Worm (Caenorhabditis elegans): ENCODE data around the gene Y60A3A.23.
A peak's percentile ranks its signal among the peaks of the same experiment; 100 is the strongest.

Y60A3A.23 gene

DNA sequence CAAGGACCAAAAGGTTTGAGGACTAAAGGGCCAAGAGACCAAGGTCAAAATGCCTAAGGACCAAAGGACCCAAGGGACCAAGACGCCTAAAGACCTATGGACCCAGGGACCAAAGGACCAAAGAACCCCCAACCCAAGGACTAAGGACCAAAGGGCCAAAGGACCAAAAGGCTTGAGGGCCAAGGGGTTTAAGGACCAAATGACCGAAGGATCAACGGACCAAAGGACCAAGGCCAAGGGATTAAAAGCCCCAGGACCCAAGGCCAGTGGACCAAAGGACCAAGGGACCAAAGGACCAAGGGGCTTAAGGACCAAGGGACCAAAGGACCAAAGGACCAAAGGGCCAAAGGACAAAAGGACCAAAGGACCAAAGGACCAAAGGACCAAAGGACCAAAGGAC is 7.8 kb upstream of the Y60A3A.23 start:
- TF ChIP-seq pax-3 (tag; optimal IDR thresholded peaks at IDR 0.05) (no peak), nhr-11 (tag; optimal IDR thresholded peaks at IDR 0.05) (no peak), fkh-4 (tag; optimal IDR thresholded peaks at IDR 0.05; ENCODE audit: borderline replicate concordance) (no peak), vab-15 (tag; optimal IDR thresholded peaks at IDR 0.05) (no peak), efl-1 (optimal IDR thresholded peaks at IDR 0.05) (no peak), efl-1 (GFP tag; optimal IDR thresholded peaks at IDR 0.05 in 1 of 2) (peak in 1 of 2 experiments; percentile 88)

ce11 chrV:20000639-20001038 is 6.9 kb upstream of the Y60A3A.23 start:
- TF ChIP-seq elt-3 (tag; optimal IDR thresholded peaks at IDR 0.05) (no peak), zip-4 (GFP tag; optimal IDR thresholded peaks at IDR 0.05) (no peak), sup-37 (GFP tag; optimal IDR thresholded peaks at IDR 0.05) (no peak), ceh-88 (GFP tag; IDR thresholded peaks at IDR 0.05) (no peak), C04F5.9 (tag; optimal IDR thresholded peaks at IDR 0.05) (no peak), mep-1 (tag; optimal IDR thresholded peaks at IDR 0.05) (no peak), tbx-2 (tag; optimal IDR thresholded peaks at IDR 0.05) (no peak), ceh-63 (GFP tag; optimal IDR thresholded peaks at IDR 0.05) (no peak), egl-27 (tag; optimal IDR thresholded peaks at IDR 0.05) (no peak), nhr-11 (tag; optimal IDR thresholded peaks at IDR 0.05) (no peak), nhr-19 (GFP tag; conservative IDR thresholded peaks at IDR 0.05) (no peak), alr-1 (tag; optimal IDR thresholded peaks at IDR 0.05; ENCODE audit: borderline replicate concordance) (no peak), nhr-90 (tag; optimal IDR thresholded peaks at IDR 0.05; ENCODE audit: poor library complexity) (no peak), irx-1 (tag; optimal IDR thresholded peaks at IDR 0.05) (no peak), lin-35 (GFP tag; optimal IDR thresholded peaks at IDR 0.05) (no peak)

DNA sequence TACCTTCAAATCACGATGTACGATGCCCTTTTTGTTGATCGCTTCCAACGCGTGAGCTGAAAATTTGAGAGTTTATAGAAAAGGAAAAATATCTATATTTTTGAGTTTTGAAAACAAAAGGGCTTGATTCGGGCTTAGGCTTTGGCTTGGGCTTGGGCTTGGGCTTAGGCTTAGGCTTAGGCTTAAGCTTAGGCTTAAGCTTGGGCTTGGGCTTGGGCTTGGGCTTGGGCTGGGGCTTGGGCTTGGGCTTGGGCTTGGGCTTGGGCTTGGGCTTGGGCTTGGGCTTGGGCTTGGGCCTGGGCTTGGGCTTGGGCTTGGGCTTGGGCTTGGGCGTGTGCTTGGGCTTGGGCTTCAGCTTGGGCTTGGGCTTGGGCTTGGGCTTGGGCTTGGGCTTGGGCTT is 5.4 kb upstream of the Y60A3A.23 start:
- TF ChIP-seq nhr-237 (tag; optimal IDR thresholded peaks at IDR 0.05) (no peak), nhr-71 (tag; optimal IDR thresholded peaks at IDR 0.05) (no peak), fkh-10 (GFP tag; optimal IDR thresholded peaks at IDR 0.05) (no peak), swsn-7 (tag; optimal IDR thresholded peaks at IDR 0.05) (no peak), sox-4 (tag; optimal IDR thresholded peaks at IDR 0.05) (no peak), tbx-2 (tag; optimal IDR thresholded peaks at IDR 0.05) (no peak)

DNA sequence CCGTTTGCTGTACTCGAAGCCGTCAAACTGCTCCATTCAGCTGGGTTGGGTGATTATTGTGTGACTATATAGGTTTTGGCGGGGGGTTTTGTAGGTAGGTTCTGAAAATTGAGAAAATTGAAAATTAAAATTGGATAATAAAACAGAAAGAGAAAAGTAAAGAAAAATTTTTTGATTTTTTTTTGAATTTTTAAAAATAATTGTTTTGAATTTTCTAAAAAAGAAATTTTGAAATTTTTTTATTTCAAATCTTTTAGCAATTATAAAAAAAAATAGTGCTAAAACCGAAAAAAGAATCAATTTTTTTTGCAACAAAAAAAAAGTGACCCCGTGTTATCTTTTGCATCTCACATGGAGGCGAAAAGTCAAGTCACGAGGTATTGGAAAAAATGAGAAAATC is 3.2 kb upstream of the Y60A3A.23 start, which contains the start of gene unc-51:
TSS of gene unc-51 (minus strand) at position 101 of the 400 bp plus-strand sequence.
- TF ChIP-seq ceh-82 (tag; optimal IDR thresholded peaks at IDR 0.05) (no peak), unc-86 (tag; optimal IDR thresholded peaks at IDR 0.05) (no peak), nhr-71 (tag; optimal IDR thresholded peaks at IDR 0.05) (peak; percentile 28), swsn-7 (tag; optimal IDR thresholded peaks at IDR 0.05) (no peak), rnt-1 (tag; optimal IDR thresholded peaks at IDR 0.05) (no peak), mdl-1 (tag; optimal IDR thresholded peaks at IDR 0.05) (peak in 1 of 2 experiments; percentile 15), ces-1 (GFP tag; optimal IDR thresholded peaks at IDR 0.05) (no peak), lin-35 (GFP tag; optimal IDR thresholded peaks at IDR 0.05) (peak in 1 of 2 experiments; percentile 9), ceh-88 (GFP tag; IDR thresholded peaks at IDR 0.05) (no peak), unc-98 (GFP tag; IDR thresholded peaks at IDR 0.05) (no peak), blmp-1 (tag; optimal IDR thresholded peaks at IDR 0.05) (peak; percentile 11), nhr-90 (tag; optimal IDR thresholded peaks at IDR 0.05; ENCODE audit: poor library complexity) (peak; percentile 14), nhr-12 (tag; optimal IDR thresholded peaks at IDR 0.05) (no peak), fkh-4 (tag; optimal IDR thresholded peaks at IDR 0.05; ENCODE audit: borderline replicate concordance) (no peak), hlh-4 (tag; optimal IDR thresholded peaks at IDR 0.05) (no peak), snu-23 (GFP tag; optimal IDR thresholded peaks at IDR 0.05) (peak; percentile 6), pax-3 (tag; optimal IDR thresholded peaks at IDR 0.05) (no peak), elt-2 (tag; optimal IDR thresholded peaks at IDR 0.05) (peak; percentile 9), dsc-1 (tag; optimal IDR thresholded peaks at IDR 0.05) (no peak), tbx-2 (tag; optimal IDR thresholded peaks at IDR 0.05) (no peak), nhr-20 (tag; optimal IDR thresholded peaks at IDR 0.05) (peak; percentile 15), unc-130 (tag; optimal IDR thresholded peaks at IDR 0.05) (no peak), elt-3 (tag; optimal IDR thresholded peaks at IDR 0.05) (peak in 1 of 6 experiments; percentile 5)

All from whole organism, L1 larva.